Fruit fly (Drosophila melanogaster): ENCODE measurements around the gene Hira.

Gene Hira

DNA sequence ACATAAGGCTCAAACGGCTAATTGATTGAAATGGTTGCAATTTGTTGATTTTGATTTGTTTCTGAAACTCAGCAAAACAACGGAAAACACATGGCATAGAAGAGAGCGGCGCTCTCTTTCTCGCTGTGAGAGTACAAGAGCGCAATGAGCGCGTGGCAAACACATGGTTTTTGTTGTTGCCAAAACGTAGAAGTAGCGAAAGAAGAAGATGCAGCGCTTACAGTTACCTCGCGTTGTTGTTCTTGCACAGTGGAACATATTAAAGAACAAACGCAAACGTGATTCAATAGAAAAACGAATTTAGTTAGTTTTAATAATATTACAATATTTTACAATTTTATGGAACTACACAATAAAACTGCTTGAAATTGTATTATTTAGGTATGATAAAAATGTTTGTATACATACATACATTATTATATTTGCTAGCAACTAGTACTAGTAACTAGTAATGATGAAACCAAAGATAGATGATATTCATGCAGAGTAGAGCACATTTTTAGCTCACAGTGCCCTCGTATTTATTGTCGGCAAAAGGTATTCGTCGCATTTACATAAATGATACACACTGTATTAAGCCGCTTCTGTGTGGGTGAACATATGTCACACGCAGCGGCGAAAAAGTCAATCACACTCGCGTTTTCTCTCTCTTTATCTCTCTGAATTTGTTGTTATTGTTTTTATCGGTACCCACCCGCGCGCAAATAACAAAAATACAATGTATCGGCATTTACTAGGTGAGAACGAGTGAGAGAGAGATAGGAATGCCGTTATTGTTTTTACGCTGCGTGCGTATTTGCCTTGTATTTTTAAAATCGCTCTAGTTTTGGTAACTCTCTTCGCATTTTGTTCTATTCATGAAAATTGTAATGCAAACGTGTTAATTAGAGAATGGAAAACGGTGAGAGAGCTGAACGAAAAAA is 16.5 kb upstream of the Hira start (continued):
- TF ChIP-seq zen2 (GFP tag; IDR thresholded peaks at IDR 0.05; ENCODE audit: partially characterized antibody) = no peak
- peak; percentile 26 for TF ChIP-seq Sry-δ (GFP tag; optimal IDR thresholded peaks at IDR 0.05)
- peak; percentile 92 for TF ChIP-seq CG15601 (tag; optimal IDR thresholded peaks at IDR 0.05)
- no peak for TF ChIP-seq Tbp (GFP tag; optimal IDR thresholded peaks at IDR 0.05)
- peak; percentile 26 for TF ChIP-seq abd-A (tag; optimal IDR thresholded peaks at IDR 0.05)
- TF ChIP-seq seq (GFP tag; IDR thresholded peaks at IDR 0.05) = peak; percentile 85
- peak; percentile 95 for TF ChIP-seq fd96Cb (tag; optimal IDR thresholded peaks at IDR 0.05)
- TF ChIP-seq CG1602 (GFP tag; optimal IDR thresholded peaks at IDR 0.05) = peak; percentile 88
- peak; percentile 68 for TF ChIP-seq mirr (GFP tag; optimal IDR thresholded peaks at IDR 0.05)
- TF ChIP-seq Eip74EF (GFP tag; optimal IDR thresholded peaks at IDR 0.05) = peak in 1 of 2 experiments; percentile 96
- peak; percentile 89 for TF ChIP-seq CG12219 (GFP tag; optimal IDR thresholded peaks at IDR 0.05)
- peak; percentile 88 for TF ChIP-seq CG32767 (GFP tag; IDR thresholded peaks at IDR 0.05)
- peak; percentile 97 for TF ChIP-seq CG18599 (GFP tag; optimal IDR thresholded peaks at IDR 0.05)
- peak; percentile 96 for TF ChIP-seq Max (GFP tag; optimal IDR thresholded peaks at IDR 0.05)
- TF ChIP-seq CG10321 (GFP tag; IDR thresholded peaks at IDR 0.05) = peak; percentile 7; the same call in 1 of the 2 replicates
- peak; percentile 92 for TF ChIP-seq twi (tag; optimal IDR thresholded peaks at IDR 0.05)
- TF ChIP-seq sna (GFP tag; IDR thresholded peaks at IDR 0.05; ENCODE audit: partially characterized antibody) = no peak
- no peak for TF ChIP-seq CG6791 (GFP tag; IDR thresholded peaks at IDR 0.05; ENCODE audit: partially characterized antibody)
- peak; percentile 44; the same call in 1 of the 2 replicates for TF ChIP-seq crol (GFP tag; IDR thresholded peaks at IDR 0.05)
- peak; percentile 86 for TF ChIP-seq CG14014 (GFP tag; IDR thresholded peaks at IDR 0.05)
- peak; percentile 85 for TF ChIP-seq sob (GFP tag; IDR thresholded peaks at IDR 0.05)
- TF ChIP-seq CG43689 (GFP tag; IDR thresholded peaks at IDR 0.05) = 0 out of 2 replicates have a peak, but pooled peaks have one; percentile 17
- 0 out of 2 replicates have a peak, but pooled peaks have one; percentile 49 for TF ChIP-seq NFAT (GFP tag; IDR thresholded peaks at IDR 0.05)
- peak; percentile 78; the same call in 2 of the 3 replicates for TF ChIP-seq CG11093 (GFP tag; IDR thresholded peaks at IDR 0.05)
- peak; percentile 94 for TF ChIP-seq cwo (GFP tag; optimal IDR thresholded peaks at IDR 0.05)
- TF ChIP-seq emc (GFP tag; optimal IDR thresholded peaks at IDR 0.05) = peak; percentile 49
- TF ChIP-seq NK7.1 (GFP tag; optimal IDR thresholded peaks at IDR 0.05) = peak; percentile 59
- peak; percentile 98 for TF ChIP-seq Sox100B (GFP tag; optimal IDR thresholded peaks at IDR 0.05)
- TF ChIP-seq Xrp1 (GFP tag; IDR thresholded peaks at IDR 0.05) = peak; percentile 86
- peak; percentile 80 for TF ChIP-seq CG7786 (GFP tag; optimal IDR thresholded peaks at IDR 0.05)
- peak; percentile 90 for TF ChIP-seq CG11723 (GFP tag; optimal IDR thresholded peaks at IDR 0.05)
- TF ChIP-seq gsb-n (tag; optimal IDR thresholded peaks at IDR 0.05) = peak; percentile 91
- no peak for TF ChIP-seq tna (GFP tag; IDR thresholded peaks at IDR 0.05; ENCODE audit: partially characterized antibody)
- TF ChIP-seq CG6689 (GFP tag; IDR thresholded peaks at IDR 0.05) = peak; percentile 91
- peak; percentile 22 for TF ChIP-seq eyg (GFP tag; optimal IDR thresholded peaks at IDR 0.05)
- peak; percentile 53; the same call in 2 of the 3 replicates for TF ChIP-seq ase (GFP tag; IDR thresholded peaks at IDR 0.05)
- TF ChIP-seq mld (GFP tag; IDR thresholded peaks at IDR 0.05; ENCODE audit: partially characterized antibody) = no peak
- peak; percentile 98 for TF ChIP-seq CG7556 (GFP tag; optimal IDR thresholded peaks at IDR 0.05)
- TF ChIP-seq CG7745 (tag; optimal IDR thresholded peaks at IDR 0.05) = no peak
- TF ChIP-seq run (tag; optimal IDR thresholded peaks at IDR 0.05) = peak; percentile 92
- peak; percentile 79 for TF ChIP-seq gsb (GFP tag; IDR thresholded peaks at IDR 0.05)
- peak; percentile 60 for TF ChIP-seq ap (GFP tag; IDR thresholded peaks at IDR 0.05)
- peak; percentile 69 for TF ChIP-seq MTF-1 (GFP tag; optimal IDR thresholded peaks at IDR 0.05; ENCODE audit: borderline replicate concordance)
- TF ChIP-seq Doc3 (GFP tag; IDR thresholded peaks at IDR 0.05; ENCODE audit: partially characterized antibody) = no peak
- TF ChIP-seq psq (GFP tag; optimal IDR thresholded peaks at IDR 0.05) = peak; percentile 78
- peak; percentile 94 for TF ChIP-seq NfI (GFP tag; optimal IDR thresholded peaks at IDR 0.05)
- TF ChIP-seq tap (tag; optimal IDR thresholded peaks at IDR 0.05) = peak; percentile 88
